Worm (Caenorhabditis elegans) whole organism, late embryonic: Measurements from ENCODE around the gene unc-98.
A peak's percentile ranks its signal among the peaks of the same experiment; 100 is the strongest.

Experiments
- C38D4.7 ChIP-seq: fragments of 200-800 bp; sonication (Bioruptor generic); optimal IDR thresholded peaks from 2 replicates; lab custom pipeline; 2018; ENCODE audit warnings: mild to moderate bottlenecking, missing genetic modification characterization, moderate library complexity, missing compliant biosample characterization
- F13H6.1 ChIP-seq: sonication (generic microtip); optimal IDR thresholded peaks from 2 replicates; lab custom pipeline; 2016; ENCODE audit warnings: missing genetic modification characterization, missing compliant biosample characterization
- K09A11.1 ChIP-seq: sonication (generic microtip); optimal IDR thresholded peaks from 2 replicates; lab custom pipeline; 2017; ENCODE audit warnings: antibody characterized with exemption, mild to moderate bottlenecking, missing genetic modification characterization, missing compliant biosample characterization; ENCODE audit not compliant: insufficient read depth
- T23F11.4 ChIP-seq: fragments of 200-800 bp; sonication (Bioruptor generic); optimal IDR thresholded peaks from 2 replicates; lab custom pipeline; 2018; ENCODE audit warnings: mild to moderate bottlenecking, missing genetic modification characterization, missing compliant biosample characterization
- ahr-1 ChIP-seq: sonication (generic microtip); optimal IDR thresholded peaks from 2 replicates; lab custom pipeline; 2016; ENCODE audit warnings: missing genetic modification characterization, missing compliant biosample characterization
- ceh-18 ChIP-seq: sonication (generic microtip); optimal IDR thresholded peaks from 2 replicates; lab custom pipeline; 2016; ENCODE audit warnings: missing genetic modification characterization, missing compliant biosample characterization
- ceh-22 ChIP-seq: sonication (generic microtip); optimal IDR thresholded peaks from 2 replicates; lab custom pipeline; 2017; ENCODE audit warnings: missing biosample characterization, missing genetic modification characterization
- ceh-24 ChIP-seq: sonication (generic microtip); optimal IDR thresholded peaks from 2 replicates; lab custom pipeline; 2016; ENCODE audit warnings: mild to moderate bottlenecking, missing genetic modification characterization, missing compliant biosample characterization
- ceh-45 ChIP-seq: fragments of 200-800 bp; sonication (Bioruptor generic); IDR thresholded peaks from 2 replicates; pipeline ENCODE4 v1.3.6; 2022; ENCODE audit warnings: missing genetic modification reagents, missing genetic modification characterization, missing compliant biosample characterization
- ceh-6 ChIP-seq: fragments of 200-800 bp; sonication (Bioruptor generic); optimal IDR thresholded peaks from 2 replicates; lab custom pipeline; 2018; ENCODE audit warnings: mild to moderate bottlenecking, missing genetic modification characterization, missing compliant biosample characterization
- ceh-9 ChIP-seq: sonication (generic microtip); optimal IDR thresholded peaks from 2 replicates; lab custom pipeline; 2016; ENCODE audit warnings: mild to moderate bottlenecking, missing genetic modification characterization, inconsistent platforms, missing compliant biosample characterization
- che-1 ChIP-seq: sonication (generic microtip); optimal IDR thresholded peaks from 2 replicates; lab custom pipeline; 2016; ENCODE audit warnings: mild to moderate bottlenecking, missing genetic modification characterization, missing compliant biosample characterization
- dmd-4 ChIP-seq: sonication (generic microtip); optimal IDR thresholded peaks from 2 replicates; lab custom pipeline; 2016; ENCODE audit warnings: borderline replicate concordance, missing genetic modification characterization, missing compliant biosample characterization
- dve-1 ChIP-seq: sonication (generic microtip); optimal IDR thresholded peaks from 2 replicates; lab custom pipeline; 2017; ENCODE audit warnings: antibody characterized with exemption, mild to moderate bottlenecking, missing genetic modification characterization, missing compliant biosample characterization
- elt-2 ChIP-seq: sonication (generic microtip); optimal IDR thresholded peaks from 2 replicates; lab custom pipeline; 2016; ENCODE audit warnings: missing genetic modification reagents, missing genetic modification characterization, missing compliant biosample characterization
- elt-4 ChIP-seq: sonication (generic microtip); optimal IDR thresholded peaks from 2 replicates; lab custom pipeline; 2016; ENCODE audit warnings: missing genetic modification characterization, missing compliant biosample characterization
- ets-4 ChIP-seq: sonication (generic microtip); optimal IDR thresholded peaks from 2 replicates; lab custom pipeline; 2016; ENCODE audit warnings: missing genetic modification characterization, missing compliant biosample characterization
- fax-1 ChIP-seq: sonication (generic microtip); optimal IDR thresholded peaks from 2 replicates; lab custom pipeline; 2016; ENCODE audit warnings: missing genotype, missing genetic modification characterization, missing compliant biosample characterization
- fkh-10 ChIP-seq: fragments of 150-350 bp; optimal IDR thresholded peaks from 2 replicates; lab custom pipeline; 2014; ENCODE audit warnings: missing biosample characterization, missing genetic modification reagents, missing genetic modification characterization
- gmeb-2 ChIP-seq: sonication (generic microtip); optimal IDR thresholded peaks from 2 replicates; lab custom pipeline; 2016; ENCODE audit warnings: missing genetic modification characterization, inconsistent platforms, missing compliant biosample characterization
- hlh-30 ChIP-seq: sonication (generic microtip); optimal IDR thresholded peaks from 2 replicates; lab custom pipeline; 2017; ENCODE audit warnings: antibody characterized with exemption, missing genetic modification characterization, missing compliant biosample characterization; ENCODE audit not compliant: insufficient read depth
- hlh-6 ChIP-seq: sonication (generic microtip); optimal IDR thresholded peaks from 2 replicates; lab custom pipeline; 2016; ENCODE audit warnings: missing genotype, missing genetic modification characterization, missing compliant biosample characterization
- madf-2 ChIP-seq: sonication (generic microtip); optimal IDR thresholded peaks from 2 replicates; lab custom pipeline; 2017; ENCODE audit warnings: missing genetic modification characterization, missing compliant biosample characterization
- nfya-1 ChIP-seq: sonication (generic microtip); optimal IDR thresholded peaks from 2 replicates; lab custom pipeline; 2017; ENCODE audit warnings: missing genetic modification characterization, mild to moderate bottlenecking, missing compliant biosample characterization, antibody characterized with exemption, moderate library complexity
- nhr-11 ChIP-seq: fragments of 150-350 bp; optimal IDR thresholded peaks from 2 replicates; lab custom pipeline; 2014; ENCODE audit warnings: missing biosample characterization, missing genetic modification characterization
- nhr-232 ChIP-seq: sonication (generic microtip); optimal IDR thresholded peaks from 2 replicates; lab custom pipeline; 2016; ENCODE audit warnings: missing genetic modification characterization, missing compliant biosample characterization
- pax-1 ChIP-seq: fragments of 150-350 bp; optimal IDR thresholded peaks from 2 replicates; lab custom pipeline; 2014; ENCODE audit warnings: missing biosample characterization, missing genetic modification characterization
- pha-4 ChIP-seq: fragments of 150-350 bp; optimal IDR thresholded peaks from 2 replicates; lab custom pipeline; 2018; ENCODE audit warnings: missing biosample characterization, missing genetic modification reagents, missing genetic modification characterization
- pqm-1 ChIP-seq: sonication (generic microtip); optimal IDR thresholded peaks from 2 replicates; lab custom pipeline; 2016; ENCODE audit warnings: missing genetic modification characterization, missing compliant biosample characterization
- pros-1 ChIP-seq: fragments of 150-350 bp; optimal IDR thresholded peaks from 2 replicates; lab custom pipeline; 2014; ENCODE audit warnings: missing biosample characterization, missing genetic modification reagents, missing genetic modification characterization
- ref-2 ChIP-seq: sonication (generic microtip); optimal IDR thresholded peaks from 2 replicates; lab custom pipeline; 2016; ENCODE audit warnings: missing genetic modification characterization, missing compliant biosample characterization
- rnt-1 ChIP-seq: sonication (generic microtip); optimal IDR thresholded peaks from 2 replicates; lab custom pipeline; 2016; ENCODE audit warnings: missing genetic modification characterization, missing compliant biosample characterization
- sox-2 ChIP-seq: fragments of 200-800 bp; sonication (Bioruptor generic); IDR thresholded peaks from 2 replicates; pipeline ENCODE4 v1.3.6; 2022; ENCODE audit warnings: missing genetic modification reagents, missing genetic modification characterization, missing compliant biosample characterization
- sox-4 ChIP-seq: sonication (generic microtip); optimal IDR thresholded peaks from 2 replicates; lab custom pipeline; 2017; ENCODE audit warnings: mild to moderate bottlenecking, missing genetic modification characterization, inconsistent platforms, missing compliant biosample characterization
- tbx-7 ChIP-seq: sonication (generic microtip); optimal IDR thresholded peaks from 2 replicates; lab custom pipeline; 2016; ENCODE audit warnings: missing genotype, missing genetic modification characterization, missing compliant biosample characterization
- unc-55 ChIP-seq: sonication (generic microtip); optimal IDR thresholded peaks from 2 replicates; lab custom pipeline; 2017; ENCODE audit warnings: missing biosample characterization, missing genetic modification reagents, missing genetic modification characterization
- ztf-16 ChIP-seq: sonication (generic microtip); optimal IDR thresholded peaks from 2 replicates; lab custom pipeline; 2017; ENCODE audit warnings: missing genetic modification characterization, missing compliant biosample characterization

unc-98 gene

DNA sequence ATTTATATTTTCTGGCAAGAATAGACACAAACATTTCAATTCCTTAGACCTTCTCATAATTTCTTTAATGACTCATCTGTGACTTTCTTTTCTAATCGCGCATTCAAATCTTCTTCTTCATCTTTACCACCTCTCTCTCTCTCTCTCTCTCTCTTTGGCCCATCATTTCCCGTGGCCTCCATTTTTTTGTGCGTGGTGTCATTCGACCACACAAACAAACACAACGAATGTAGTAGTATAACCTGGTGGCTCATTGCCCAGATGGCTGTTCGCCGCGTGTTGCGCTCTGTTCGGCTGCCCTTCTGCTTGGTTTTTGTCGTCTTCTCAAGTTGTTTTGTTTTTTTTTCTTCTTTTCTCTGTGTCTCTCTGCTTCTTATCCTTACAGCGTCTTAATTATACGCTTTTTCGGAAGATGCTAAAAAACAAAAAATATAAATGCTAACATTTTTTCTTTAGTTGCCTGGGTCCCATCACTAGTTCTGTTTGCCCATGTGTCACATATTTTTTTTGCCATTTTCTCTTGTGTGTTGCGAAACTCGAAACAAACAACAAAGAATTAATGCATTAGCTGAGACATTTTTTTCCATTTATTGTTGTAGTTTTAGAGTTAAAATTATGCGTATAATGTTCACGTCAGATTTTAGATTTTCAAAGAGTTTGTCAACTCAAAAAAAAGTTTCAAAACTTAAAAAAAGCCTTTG, 4.2 kb upstream of the unc-98 start (continued):
- TF ChIP-seq sox-2 (GFP tag; lab: Robert Waterston, UW) = no peak
- TF ChIP-seq rnt-1 (tag; lab: Kevin White, UChicago) = no peak

DNA sequence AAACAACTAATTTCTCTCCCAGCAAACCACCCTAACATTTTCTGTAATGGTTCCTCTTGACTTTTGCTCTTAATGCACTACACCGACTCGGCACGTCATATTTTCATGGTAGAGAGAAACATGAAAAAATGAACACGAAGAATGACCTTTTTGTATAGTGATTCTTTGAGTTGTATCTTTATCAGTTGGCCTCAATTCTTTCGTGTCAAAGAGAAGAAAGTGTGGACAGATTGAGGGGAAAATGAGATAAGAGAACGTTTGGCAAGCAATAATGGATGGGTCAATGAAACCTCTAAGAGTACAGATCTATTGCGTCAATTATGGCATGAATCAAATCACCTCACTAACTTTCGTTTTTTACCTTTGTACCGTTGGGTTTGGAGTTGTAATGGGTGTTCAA, 2.5 kb upstream of the unc-98 start:
- TF ChIP-seq elt-2 (tag; lab: Kevin White, UChicago) (peak; percentile 77), K09A11.1 (tag; lab: Kevin White, UChicago) (no peak), pha-4 (tag; lab: Kevin White, UChicago) (no peak)

- TF ChIP-seq hlh-30 (tag; lab: Kevin White, UChicago) (no peak), ceh-18 (peak; percentile 71), unc-55 (GFP tag; lab: Kevin White, UChicago) (peak; percentile 9), rnt-1 (tag; lab: Kevin White, UChicago) (peak; percentile 66), ceh-6 (no peak), C38D4.7 (GFP tag; lab: Kevin White, UChicago) (no peak), pax-1 (tag; lab: Kevin White, UChicago) (no peak), F13H6.1 (no peak), dmd-4 (tag; lab: Kevin White, UChicago) (no peak), ets-4 (no peak), madf-2 (tag; lab: Kevin White, UChicago) (no peak), fax-1 (tag; lab: Kevin White, UChicago) (no peak)
Observed at ce11 chrX:7573629-7574028, 210 bp upstream of the unc-98 start.

ce11 chrX:7573172-7573571, 247 bp downstream of the unc-98 start:
- TF ChIP-seq ceh-22 (tag; lab: Kevin White, UChicago) = no peak
- no peak for TF ChIP-seq sox-4
- no peak for TF ChIP-seq nhr-11 (tag; lab: Kevin White, UChicago)
- TF ChIP-seq hlh-6 (tag; lab: Kevin White, UChicago) = no peak
- no peak for TF ChIP-seq pqm-1
- TF ChIP-seq sox-2 (GFP tag; lab: Robert Waterston, UW) = no peak
- no peak for TF ChIP-seq pros-1
- TF ChIP-seq T23F11.4 (GFP tag; lab: Kevin White, UChicago) = no peak
- TF ChIP-seq elt-2 (tag; lab: Kevin White, UChicago) = no peak
- TF ChIP-seq ceh-9 (tag; lab: Kevin White, UChicago) = no peak
- TF ChIP-seq tbx-7 = no peak
- TF ChIP-seq ceh-18 = no peak
- TF ChIP-seq nfya-1 = no peak

DNA sequence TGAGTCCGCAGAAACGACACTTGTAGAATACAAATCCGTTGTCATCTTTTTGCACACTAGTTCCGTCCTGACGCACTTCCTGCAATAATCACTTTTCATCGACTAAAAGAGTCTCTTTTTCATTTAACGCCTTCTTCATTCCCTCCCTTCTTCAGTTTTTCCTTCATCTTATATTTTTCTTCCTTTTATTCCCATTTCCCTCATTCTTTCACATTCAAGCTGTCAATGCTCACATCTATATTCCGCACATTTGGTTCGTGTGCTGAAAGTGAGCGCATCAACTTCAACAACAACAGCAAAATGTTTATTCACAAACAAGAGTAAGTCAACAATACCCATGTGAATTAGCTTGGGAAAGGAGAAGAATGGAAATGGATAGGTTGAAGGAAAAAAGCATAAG, 1.4 kb downstream of the unc-98 start, which contains the start of gene pcyt-1:
TSS of gene pcyt-1 (plus strand) at position 301 of the 400 bp plus-strand sequence.
- TF ChIP-seq fax-1 (tag; lab: Kevin White, UChicago) (no peak), nhr-232 (tag; lab: Kevin White, UChicago) (no peak), dve-1 (tag; lab: Kevin White, UChicago) (no peak), che-1 (tag; lab: Kevin White, UChicago) (no peak), ceh-22 (tag; lab: Kevin White, UChicago) (no peak), F13H6.1 (no peak), ceh-18 (no peak), K09A11.1 (tag; lab: Kevin White, UChicago) (no peak), pax-1 (tag; lab: Kevin White, UChicago) (no peak), C38D4.7 (GFP tag; lab: Kevin White, UChicago) (no peak), gmeb-2 (tag; lab: Kevin White, UChicago) (no peak), sox-2 (GFP tag; lab: Robert Waterston, UW) (no peak), ref-2 (no peak), ceh-24 (tag; lab: Kevin White, UChicago) (no peak), ceh-45 (GFP tag; lab: Robert Waterston, UW) (no peak), elt-4 (tag; lab: Kevin White, UChicago) (no peak), fkh-10 (no peak), ahr-1 (tag; lab: Kevin White, UChicago) (no peak), ztf-16 (tag; lab: Kevin White, UChicago) (no peak)
- TF ChIP-seq, all 69 proteins: peak for 0
